Worm (Caenorhabditis elegans) whole organism, L4/young adult: ENCODE results near the gene srlf-1.

ENCODE experiments used
- W03F9.2 ChIP-seq: fragments of 150-350 bp; optimal IDR thresholded peaks from 2 replicates; lab custom pipeline; 2014; ENCODE audit warnings: missing biosample characterization, missing genetic modification characterization
- dao-5 ChIP-seq: sonication (generic microtip); optimal IDR thresholded peaks from 2 replicates; lab custom pipeline; 2016; ENCODE audit warnings: missing genotype, missing genetic modification characterization, moderate library complexity, missing compliant biosample characterization
- him-1 ChIP-seq: sonication (generic microtip); optimal IDR thresholded peaks from 2 replicates; lab custom pipeline; 2016; ENCODE audit warnings: missing genotype, missing genetic modification reagents, missing genetic modification characterization, missing compliant biosample characterization

srlf-1 gene

ce11 chrII:7776232-7776631 lies 14.2 kb upstream of the srlf-1 start:
- TF ChIP-seq dao-5 (no peak), W03F9.2 (tag; lab: Kevin White, UChicago) (no peak), him-1 (no peak)

- TF ChIP-seq him-1 (no peak), dao-5 (no peak), W03F9.2 (tag; lab: Kevin White, UChicago) (no peak)
These were observed 13.7 kb upstream of the srlf-1 start for ce11 chrII:7776715-7777114.

DNA sequence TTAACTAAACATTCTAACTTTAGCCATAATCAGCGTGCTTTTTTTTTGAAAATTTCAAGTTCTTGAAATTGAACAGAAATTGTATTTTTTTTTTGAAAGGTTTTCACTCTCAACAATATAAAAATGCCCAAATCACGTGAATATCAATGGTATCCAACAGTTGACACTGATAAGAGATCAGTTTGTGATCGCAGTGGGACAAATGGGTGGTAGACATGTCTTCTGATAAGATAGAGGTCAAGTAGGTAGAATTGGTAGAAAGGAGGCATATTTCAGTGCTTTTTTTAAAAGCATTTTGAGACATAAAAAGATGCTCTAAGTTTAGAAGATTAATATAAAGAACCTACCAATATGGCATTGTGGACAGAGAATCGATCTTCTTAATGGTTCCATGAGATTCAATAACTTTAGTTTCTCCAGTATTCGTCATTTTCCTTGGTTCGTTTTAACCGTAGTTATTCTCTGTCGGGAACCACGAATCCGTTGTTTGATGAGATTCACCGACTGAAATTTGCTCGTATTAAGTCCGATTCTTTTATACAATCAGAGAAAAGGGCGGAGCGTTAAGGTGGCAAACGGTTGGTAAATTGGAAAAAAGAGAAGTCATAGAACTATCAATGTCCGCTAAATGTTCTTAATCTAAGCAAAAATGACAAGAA lies 12.9 kb upstream of the srlf-1 start, which contains the start of gene mthf-1:
Gene mthf-1 (minus strand): TSS at position 504 of the 659 bp plus-strand sequence.
- no peak for TF ChIP-seq W03F9.2 (tag; lab: Kevin White, UChicago)
- TF ChIP-seq him-1: no peak
- no peak for TF ChIP-seq dao-5

ce11 chrII:7778273-7778672 lies 12.1 kb upstream of the srlf-1 start:
- no peak for TF ChIP-seq him-1
- no peak for TF ChIP-seq dao-5

ce11 chrII:7781102-7781616 lies 9.2 kb upstream of the srlf-1 start, which contains the start of the genes snpc-1.1 and spdl-1:
Gene snpc-1.1 (minus strand): TSS chrII:7781301.
Gene spdl-1 (plus strand): TSS chrII:7781566.
- TF ChIP-seq him-1: no peak
- TF ChIP-seq W03F9.2 (tag; lab: Kevin White, UChicago): no peak
- TF ChIP-seq dao-5: no peak

ce11 chrII:7783467-7783959 lies 6.9 kb upstream of the srlf-1 start, which contains the start of gene skr-17:
Gene skr-17 (plus strand): TSS chrII:7783517.
- TF ChIP-seq him-1 (no peak), dao-5 (no peak), W03F9.2 (tag; lab: Kevin White, UChicago) (no peak)

DNA sequence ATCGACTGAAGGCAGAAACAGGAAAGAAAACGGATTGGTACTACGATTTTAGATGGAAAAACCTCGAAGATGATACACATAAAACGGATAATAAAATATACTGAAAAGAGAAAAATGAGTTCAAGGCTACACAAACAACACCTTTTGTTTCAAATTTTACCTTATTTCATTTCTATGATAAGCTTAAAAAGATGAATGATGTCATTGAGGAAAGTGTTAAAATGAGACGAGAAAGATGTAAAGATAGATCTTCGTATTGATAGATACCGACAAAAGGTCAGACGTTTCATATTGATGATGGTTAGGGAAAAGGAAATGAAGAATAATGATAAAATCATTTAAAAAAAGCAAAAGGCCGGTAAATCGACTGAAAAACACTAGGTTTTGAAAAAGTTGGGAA lies 786 bp upstream of the srlf-1 start:
- no peak for TF ChIP-seq dao-5

ce11 chrII:7791408-7792050 lies 1.1 kb downstream of the srlf-1 start:
- no peak for TF ChIP-seq dao-5
- TF ChIP-seq him-1: no peak
- no peak for TF ChIP-seq W03F9.2 (tag; lab: Kevin White, UChicago)

DNA sequence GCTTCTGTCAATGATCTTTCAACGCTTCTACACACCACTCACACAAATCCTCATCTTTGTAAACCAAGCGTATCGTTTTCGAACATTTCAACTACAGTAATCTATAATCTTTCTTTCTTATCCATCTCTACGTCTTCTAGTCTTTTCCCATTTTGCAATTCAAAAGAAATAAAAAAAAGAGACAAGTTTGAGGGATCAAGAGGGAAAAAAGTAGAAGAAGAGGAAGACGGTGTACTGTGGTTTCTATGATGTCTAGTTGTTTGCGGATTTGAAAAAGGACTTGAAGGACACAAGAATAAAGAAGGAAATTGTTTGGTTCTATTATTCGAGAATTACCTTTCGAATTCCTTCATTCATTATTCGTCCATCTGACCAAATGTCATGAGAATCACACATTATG lies 2.1 kb downstream of the srlf-1 start:
- TF ChIP-seq dao-5: no peak
- no peak for TF ChIP-seq him-1
- TF ChIP-seq W03F9.2 (tag; lab: Kevin White, UChicago): no peak

ce11 chrII:7794222-7794621 lies 3.8 kb downstream of the srlf-1 start, which contains the start of gene glr-4:
Gene glr-4 (minus strand): TSS chrII:7794322.
- TF ChIP-seq dao-5 (no peak), W03F9.2 (tag; lab: Kevin White, UChicago) (no peak), him-1 (no peak)

DNA sequence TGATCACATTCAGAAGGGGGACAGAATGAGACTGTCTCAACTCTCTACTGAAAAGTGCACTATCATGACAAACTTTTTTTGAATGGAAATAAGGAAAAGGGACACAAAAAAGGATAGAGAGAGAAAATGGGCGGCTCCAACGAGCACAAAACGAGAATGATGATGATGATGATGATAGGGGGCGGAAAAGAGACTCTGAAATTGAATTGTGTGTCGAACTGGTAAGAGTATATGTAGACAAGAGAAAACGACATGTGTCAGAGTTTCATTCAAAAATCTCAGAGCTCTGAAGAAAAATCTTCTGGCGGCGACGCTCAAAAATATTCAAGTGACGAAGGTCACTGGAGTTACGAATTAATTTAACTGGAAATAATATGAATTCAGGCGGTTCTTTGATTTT lies 4.9 kb downstream of the srlf-1 start:
- TF ChIP-seq him-1 (no peak), dao-5 (no peak)

DNA sequence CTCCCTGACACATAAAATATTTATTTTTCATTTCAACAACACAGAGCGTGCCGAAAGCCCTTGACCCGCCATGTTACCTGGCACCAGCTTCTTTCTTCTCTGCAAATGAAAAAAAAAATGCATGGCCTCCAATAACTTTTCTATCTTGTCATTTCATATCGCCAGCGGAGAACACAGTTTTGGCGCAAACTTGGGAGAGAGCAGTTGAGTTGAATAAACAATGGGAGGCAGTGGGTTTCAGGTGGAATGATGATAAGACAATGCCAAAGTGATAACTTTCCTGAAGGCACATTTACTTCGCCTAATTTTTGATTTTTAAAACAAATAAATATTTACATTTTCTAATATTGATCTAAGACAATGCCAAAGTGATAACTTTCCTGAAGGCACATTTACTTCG lies 10.9 kb downstream of the srlf-1 start:
- TF ChIP-seq him-1 (no peak), dao-5 (no peak), W03F9.2 (tag; lab: Kevin White, UChicago) (no peak)

DNA sequence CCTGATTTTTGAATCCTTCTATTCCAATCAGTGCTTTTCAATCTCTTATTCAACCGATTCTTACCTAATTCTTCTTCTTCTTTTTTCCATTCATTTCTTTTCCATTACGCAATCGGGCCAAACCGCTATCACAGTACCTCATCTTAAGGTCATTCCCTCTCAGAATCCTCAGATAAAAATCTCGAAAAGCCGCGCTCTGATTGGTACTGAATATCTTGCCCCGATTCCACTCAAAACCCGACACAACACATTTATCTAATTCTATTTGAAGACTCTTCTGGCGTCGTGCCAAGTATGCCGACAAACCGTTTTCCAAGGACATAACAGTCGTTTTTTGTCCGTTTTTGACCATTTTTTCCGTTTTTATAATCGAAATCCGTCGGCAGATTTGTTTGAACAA lies 11.5 kb downstream of the srlf-1 start:
- TF ChIP-seq him-1 (no peak), W03F9.2 (tag; lab: Kevin White, UChicago) (no peak), dao-5 (no peak)

- TF ChIP-seq dao-5 (no peak), him-1 (no peak), W03F9.2 (tag; lab: Kevin White, UChicago) (no peak)
These were observed 12.8 kb downstream of the srlf-1 start for ce11 chrII:7803174-7803573.

DNA sequence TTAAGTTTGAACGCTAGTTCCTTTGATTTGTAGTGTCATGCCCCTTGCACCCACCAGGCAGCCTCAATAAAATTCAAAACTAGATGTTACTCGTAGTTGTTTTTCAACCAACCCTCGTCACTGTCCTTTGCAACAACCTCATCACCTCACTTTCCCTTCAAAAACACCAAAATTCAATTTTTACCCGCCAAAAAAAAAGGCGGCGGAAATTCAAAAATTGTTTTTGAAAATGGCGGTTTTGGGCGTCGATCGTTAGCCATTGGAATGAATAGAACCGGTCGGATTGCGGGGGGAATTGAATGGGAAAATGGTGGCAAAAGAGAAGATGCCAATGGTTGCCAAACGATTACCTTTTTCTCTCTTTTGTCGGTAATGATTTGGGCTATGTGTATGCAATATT lies 15.7 kb downstream of the srlf-1 start:
- TF ChIP-seq dao-5 (no peak), him-1 (no peak)
